Worm (Caenorhabditis elegans) whole organism, early embryonic: ENCODE measurements around the gene T23G7.3.

Experiments
- B0310.2 ChIP-seq: sonication (generic microtip); optimal IDR thresholded peaks from 2 replicates; lab custom pipeline; 2016; ENCODE audit warnings: mild to moderate bottlenecking, missing genetic modification characterization, missing compliant biosample characterization
- F13C5.2 ChIP-seq: sonication (generic microtip); optimal IDR thresholded peaks from 2 replicates; lab custom pipeline; 2017; ENCODE audit warnings: mild to moderate bottlenecking, missing genetic modification characterization, inconsistent platforms, missing compliant biosample characterization
- aly-1 ChIP-seq: sonication (generic microtip); optimal IDR thresholded peaks from 2 replicates; lab custom pipeline; 2016; ENCODE audit warnings: missing genetic modification characterization, missing compliant biosample characterization
- ama-1 ChIP-seq: fragments of 150-350 bp; optimal IDR thresholded peaks from 2 replicates; lab custom pipeline; 2014
- ceh-13 ChIP-seq: fragments of 200-800 bp; sonication (Bioruptor generic); optimal IDR thresholded peaks from 2 replicates; lab custom pipeline; 2018; ENCODE audit warnings: mild to moderate bottlenecking, missing genetic modification characterization, missing compliant biosample characterization
- ceh-36 ChIP-seq: sonication (generic microtip); optimal IDR thresholded peaks from 2 replicates; lab custom pipeline; 2016; ENCODE audit warnings: missing genetic modification characterization, inconsistent platforms, missing compliant biosample characterization
- ets-7 ChIP-seq: sonication (generic microtip); optimal IDR thresholded peaks from 2 replicates; lab custom pipeline; 2016; ENCODE audit warnings: missing genotype, missing genetic modification characterization, missing compliant biosample characterization
- flt-1 ChIP-seq: fragments of 200-800 bp; sonication (Bioruptor generic); IDR thresholded peaks from 2 replicates; pipeline ENCODE4 v1.3.6; 2022; ENCODE audit warnings: missing genetic modification characterization, missing compliant biosample characterization
- hmbx-1 ChIP-seq: sonication (generic microtip); optimal IDR thresholded peaks from 2 replicates; lab custom pipeline; 2016; ENCODE audit warnings: mild to moderate bottlenecking, missing genetic modification characterization, missing compliant biosample characterization
- hmg-4 ChIP-seq: fragments of 200-800 bp; sonication (Bioruptor generic); optimal IDR thresholded peaks from 2 replicates; lab custom pipeline; 2018; ENCODE audit warnings: mild to moderate bottlenecking, missing genetic modification characterization, missing compliant biosample characterization
- hnd-1 ChIP-seq: sonication (generic microtip); optimal IDR thresholded peaks from 2 replicates; lab custom pipeline; 2016; ENCODE audit warnings: missing genetic modification characterization, missing compliant biosample characterization
- pes-1 ChIP-seq: fragments of 200-800 bp; sonication (Bioruptor generic); IDR thresholded peaks from 2 replicates; pipeline ENCODE4 v1.3.6; 2022; ENCODE audit warnings: missing genetic modification reagents, missing genetic modification characterization, missing compliant biosample characterization
- scrt-1 ChIP-seq: fragments of 200-800 bp; sonication (Bioruptor generic); IDR thresholded peaks from 2 replicates; pipeline ENCODE4 v1.3.6; 2022; ENCODE audit warnings: missing genetic modification characterization, missing compliant biosample characterization
- sea-1 ChIP-seq: fragments of 200-800 bp; sonication (Bioruptor generic); conservative IDR thresholded peaks from 2 replicates; pipeline ENCODE4 v1.3.6; 2022; ENCODE audit warnings: missing genetic modification characterization, missing compliant biosample characterization
- tbx-11 ChIP-seq: fragments of 200-800 bp; sonication (Bioruptor generic); IDR thresholded peaks from 2 replicates; pipeline ENCODE4 v1.3.6; 2022; ENCODE audit warnings: missing genetic modification characterization, missing compliant biosample characterization
- tbx-37 ChIP-seq: fragments of 200-800 bp; sonication (Bioruptor generic); conservative IDR thresholded peaks from 2 replicates; pipeline ENCODE4 v1.3.6; 2022; ENCODE audit warnings: missing genetic modification reagents, missing genetic modification characterization, missing compliant biosample characterization
- tra-4 ChIP-seq: sonication (generic microtip); optimal IDR thresholded peaks from 2 replicates; lab custom pipeline; 2017; ENCODE audit warnings: missing genetic modification characterization, missing compliant biosample characterization

Gene T23G7.3

DNA sequence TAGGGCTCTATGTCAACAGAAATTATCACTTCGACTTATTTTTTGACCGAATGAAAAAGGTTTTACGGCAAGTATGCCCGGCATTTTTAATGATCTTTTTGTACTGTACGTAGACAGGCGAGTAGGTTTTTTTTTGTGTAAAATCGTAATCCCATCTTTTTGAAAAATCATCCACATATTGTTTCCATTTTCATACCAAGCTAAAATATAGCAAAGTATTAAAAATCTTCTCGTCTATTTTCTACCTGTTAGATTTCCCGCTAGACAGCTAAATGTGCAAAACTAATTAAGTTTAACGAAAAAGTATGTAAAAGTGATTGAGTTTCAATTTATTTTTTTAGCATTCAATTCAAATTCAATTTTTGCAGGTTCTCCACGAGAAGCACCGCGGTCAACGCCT, 36.3 kb downstream of the T23G7.3 start, which contains the start of gene C16D2.1:
Gene C16D2.1, plus strand, starts transcription at position 301 of the 400 bp plus-strand sequence.
- TF ChIP-seq hnd-1 (tag; lab: Kevin White, UChicago) (no peak), flt-1 (no peak), hmbx-1 (tag; lab: Kevin White, UChicago) (no peak), tra-4 (tag; lab: Kevin White, UChicago) (no peak), ets-7 (tag; lab: Kevin White, UChicago) (no peak), scrt-1 (GFP tag; lab: Robert Waterston, UW) (no peak), aly-1 (no peak), tbx-37 (no peak), tbx-11 (GFP tag; lab: Robert Waterston, UW) (no peak), hmg-4 (GFP tag; lab: Kevin White, UChicago) (no peak), pes-1 (GFP tag; lab: Robert Waterston, UW) (no peak), sea-1 (GFP tag; lab: Robert Waterston, UW) (no peak)

DNA sequence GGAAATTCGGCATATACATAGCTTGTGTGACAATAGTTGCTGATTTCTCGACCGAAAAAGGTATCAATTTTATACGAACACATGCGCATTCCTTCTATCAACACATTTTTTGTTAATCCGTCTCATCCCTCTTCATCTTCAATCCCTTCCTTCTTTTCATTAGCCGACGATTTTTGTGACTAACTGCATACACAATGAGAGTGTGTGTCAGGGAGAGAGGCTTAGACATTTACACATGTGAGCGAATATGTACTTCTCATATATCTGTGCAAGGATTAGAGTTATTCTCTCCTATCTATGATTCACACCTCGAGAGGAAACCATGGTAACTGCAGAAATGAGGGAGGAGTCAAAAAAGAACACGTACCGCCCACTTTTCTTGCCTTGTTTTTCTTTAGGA, 37.3 kb downstream of the T23G7.3 start:
- no peak for TF ChIP-seq B0310.2
- peak; percentile 19 for TF ChIP-seq ceh-36 (tag; lab: Kevin White, UChicago)

DNA sequence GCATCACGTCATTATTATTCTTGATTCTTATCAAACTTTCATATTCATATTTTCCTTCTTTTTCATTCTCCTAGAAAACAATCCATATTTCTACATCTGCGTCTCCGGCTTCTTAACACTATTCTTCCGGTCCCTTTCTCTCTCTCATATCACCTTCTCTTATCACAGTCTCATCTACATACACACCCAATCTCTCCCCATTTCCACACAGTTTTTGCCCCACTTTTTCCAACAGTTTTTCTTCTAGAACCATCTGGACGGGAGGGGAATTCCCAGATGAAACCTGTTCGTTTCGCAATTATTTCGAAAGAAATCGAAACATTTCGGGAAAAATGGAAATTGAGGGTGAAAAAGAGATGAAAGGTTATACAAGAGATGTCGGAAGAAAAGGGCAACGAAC, 39.5 kb downstream of the T23G7.3 start:
- TF ChIP-seq scrt-1 (GFP tag; lab: Robert Waterston, UW) (no peak), ceh-36 (tag; lab: Kevin White, UChicago) (no peak), tbx-37 (no peak), F13C5.2 (tag; lab: Kevin White, UChicago) (no peak), tra-4 (tag; lab: Kevin White, UChicago) (no peak), pes-1 (GFP tag; lab: Robert Waterston, UW) (no peak), sea-1 (GFP tag; lab: Robert Waterston, UW) (no peak), hmg-4 (GFP tag; lab: Kevin White, UChicago) (no peak), hmbx-1 (tag; lab: Kevin White, UChicago) (no peak), hnd-1 (tag; lab: Kevin White, UChicago) (no peak), B0310.2 (no peak), flt-1 (no peak), ets-7 (tag; lab: Kevin White, UChicago) (no peak), tbx-11 (GFP tag; lab: Robert Waterston, UW) (no peak), ama-1 (no peak), aly-1 (no peak), ceh-13 (GFP tag; lab: Kevin White, UChicago) (no peak)

DNA sequence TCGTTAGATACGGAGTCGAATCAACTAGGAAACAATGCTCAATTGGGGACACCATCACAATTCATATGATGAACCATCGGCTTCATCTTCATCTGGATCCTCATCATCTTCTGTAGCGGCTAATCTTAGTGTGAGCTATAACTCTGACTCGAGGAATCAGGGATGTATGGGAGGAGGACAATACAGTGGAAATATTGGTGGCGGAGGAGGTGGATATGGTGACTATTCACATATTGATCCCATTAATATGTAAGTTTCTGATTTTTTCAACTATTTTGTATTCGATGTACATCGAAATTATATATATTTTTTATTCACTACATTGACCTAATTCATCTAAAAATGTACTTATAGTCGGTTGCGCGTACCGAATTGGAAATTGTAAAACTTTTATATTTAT, 40.3 kb downstream of the T23G7.3 start:
- TF ChIP-seq ama-1 (no peak), ceh-13 (GFP tag; lab: Kevin White, UChicago) (no peak), sea-1 (GFP tag; lab: Robert Waterston, UW) (no peak), tra-4 (tag; lab: Kevin White, UChicago) (no peak), aly-1 (no peak), pes-1 (GFP tag; lab: Robert Waterston, UW) (no peak), hnd-1 (tag; lab: Kevin White, UChicago) (no peak), flt-1 (no peak), hmbx-1 (tag; lab: Kevin White, UChicago) (no peak), scrt-1 (GFP tag; lab: Robert Waterston, UW) (no peak), ets-7 (tag; lab: Kevin White, UChicago) (no peak), F13C5.2 (tag; lab: Kevin White, UChicago) (no peak), tbx-11 (GFP tag; lab: Robert Waterston, UW) (no peak), ceh-36 (tag; lab: Kevin White, UChicago) (no peak)

DNA sequence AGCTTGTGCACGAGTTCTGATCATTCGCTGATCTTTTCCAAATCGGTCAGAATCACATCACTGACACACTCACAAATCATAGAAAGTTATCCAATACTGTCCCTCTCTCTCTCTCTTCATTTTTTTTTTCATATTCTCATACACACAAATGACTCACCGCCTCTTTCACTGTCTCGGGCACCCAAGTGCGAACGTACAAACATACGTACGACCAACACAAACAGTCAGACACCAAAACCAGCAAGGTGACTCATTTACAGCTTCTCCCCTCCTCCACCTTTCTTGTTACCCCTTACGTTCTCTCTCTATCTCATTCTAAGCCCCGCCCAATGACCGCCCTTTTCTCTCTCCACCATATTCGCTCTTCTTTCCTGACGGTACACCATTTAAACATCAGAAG, 40.7 kb downstream of the T23G7.3 start:
- TF ChIP-seq flt-1 (no peak), scrt-1 (GFP tag; lab: Robert Waterston, UW) (no peak), hnd-1 (tag; lab: Kevin White, UChicago) (no peak), aly-1 (no peak), sea-1 (GFP tag; lab: Robert Waterston, UW) (no peak), tbx-37 (no peak), tbx-11 (GFP tag; lab: Robert Waterston, UW) (no peak), pes-1 (GFP tag; lab: Robert Waterston, UW) (no peak), B0310.2 (no peak), ceh-36 (tag; lab: Kevin White, UChicago) (no peak), tra-4 (tag; lab: Kevin White, UChicago) (no peak), ets-7 (tag; lab: Kevin White, UChicago) (no peak), ama-1 (no peak), F13C5.2 (tag; lab: Kevin White, UChicago) (no peak)

DNA sequence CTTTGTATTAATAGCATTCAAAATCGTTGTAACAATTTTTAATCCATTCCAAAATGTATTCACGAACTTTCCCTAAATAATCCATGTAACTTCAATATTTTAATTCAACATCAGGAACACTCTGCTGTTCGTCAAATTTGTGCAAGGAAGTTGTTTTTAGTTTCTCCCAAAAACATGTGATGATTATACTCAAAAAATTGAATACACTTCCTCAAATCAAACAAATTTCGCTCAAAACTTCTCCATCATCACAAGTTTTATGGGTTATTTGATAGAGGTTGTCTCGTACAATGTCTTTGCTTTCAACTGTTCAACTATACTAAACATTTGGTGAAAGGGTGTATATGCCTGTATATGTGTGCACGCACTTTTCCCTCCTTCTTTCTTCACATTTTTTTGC, 42.6 kb downstream of the T23G7.3 start:
- TF ChIP-seq pes-1 (GFP tag; lab: Robert Waterston, UW) (no peak), tbx-37 (no peak), sea-1 (GFP tag; lab: Robert Waterston, UW) (no peak), scrt-1 (GFP tag; lab: Robert Waterston, UW) (no peak), B0310.2 (no peak), hmbx-1 (tag; lab: Kevin White, UChicago) (no peak), tra-4 (tag; lab: Kevin White, UChicago) (no peak), hnd-1 (tag; lab: Kevin White, UChicago) (no peak), ceh-36 (tag; lab: Kevin White, UChicago) (no peak), F13C5.2 (tag; lab: Kevin White, UChicago) (no peak), ets-7 (tag; lab: Kevin White, UChicago) (no peak), hmg-4 (GFP tag; lab: Kevin White, UChicago) (no peak), flt-1 (no peak), ceh-13 (GFP tag; lab: Kevin White, UChicago) (no peak), ama-1 (no peak), tbx-11 (GFP tag; lab: Robert Waterston, UW) (no peak), aly-1 (no peak)

DNA sequence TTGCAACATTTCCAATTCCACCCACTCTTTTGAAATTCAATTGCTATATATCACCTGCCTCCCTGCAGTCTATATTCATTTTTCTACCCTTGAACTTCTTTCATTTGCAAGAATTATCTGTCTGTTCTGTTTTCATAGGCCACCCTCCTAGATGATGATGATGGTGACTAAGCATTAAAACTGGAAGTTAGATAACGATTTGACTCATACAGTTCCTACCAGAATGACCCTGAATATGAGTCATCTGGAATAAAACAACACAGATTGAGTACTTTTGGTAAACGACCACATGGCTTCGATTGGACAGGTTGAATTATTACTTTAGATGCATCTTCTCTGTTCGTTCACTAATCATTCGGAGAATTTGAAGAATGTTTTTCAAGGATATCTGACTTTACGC, 43.3 kb downstream of the T23G7.3 start:
- no peak for TF ChIP-seq ceh-13 (GFP tag; lab: Kevin White, UChicago)
- no peak for TF ChIP-seq hmg-4 (GFP tag; lab: Kevin White, UChicago)
- TF ChIP-seq ama-1 = no peak
- TF ChIP-seq tbx-11 (GFP tag; lab: Robert Waterston, UW) = no peak
- no peak for TF ChIP-seq tbx-37
- no peak for TF ChIP-seq ceh-36 (tag; lab: Kevin White, UChicago)
- TF ChIP-seq aly-1 = no peak
- TF ChIP-seq F13C5.2 (tag; lab: Kevin White, UChicago) = no peak
- TF ChIP-seq tra-4 (tag; lab: Kevin White, UChicago) = no peak
- TF ChIP-seq flt-1 = no peak
- no peak for TF ChIP-seq ets-7 (tag; lab: Kevin White, UChicago)
- no peak for TF ChIP-seq pes-1 (GFP tag; lab: Robert Waterston, UW)
- TF ChIP-seq sea-1 (GFP tag; lab: Robert Waterston, UW) = no peak
- TF ChIP-seq hmbx-1 (tag; lab: Kevin White, UChicago) = no peak
- TF ChIP-seq scrt-1 (GFP tag; lab: Robert Waterston, UW) = no peak
- TF ChIP-seq B0310.2 = no peak
- TF ChIP-seq hnd-1 (tag; lab: Kevin White, UChicago) = no peak
